Fruit fly (Drosophila melanogaster) whole organism, embryonic: Measurements from ENCODE around the gene Lmpt.
A peak's percentile ranks its signal among the peaks of the same experiment; 100 is the strongest.

ENCODE experiments used
- Atf-2 ChIP-seq: fragments of 200-800 bp; sonication (Bioruptor generic); optimal IDR thresholded peaks from 2 replicates; lab custom pipeline; 2016; ENCODE audit warnings: missing biosample characterization, missing genetic modification characterization
- CG10209 ChIP-seq: fragments of 200-800 bp; sonication (Bioruptor generic); optimal IDR thresholded peaks from 3 replicates; lab custom pipeline; 2017; ENCODE audit warnings: missing biosample characterization, mild to moderate bottlenecking, missing genetic modification characterization, missing genetic modification reagents
- CG10366 ChIP-seq: fragments of 200-800 bp; sonication (Bioruptor generic); IDR thresholded peaks from 2 replicates; pipeline ENCODE4 v1.3.6; 2022; ENCODE audit warnings: missing biosample characterization, missing genetic modification characterization
- CG11456 ChIP-seq: fragments of 200-800 bp; sonication (Bioruptor generic); IDR thresholded peaks from 3 replicates; pipeline ENCODE4 v1.3.6; 2022; ENCODE audit warnings: missing biosample characterization, missing genetic modification characterization
- CG11560 ChIP-seq: fragments of 200-800 bp; sonication (Bioruptor generic); IDR thresholded peaks from 3 replicates; pipeline ENCODE4 v1.3.6; 2022; ENCODE audit warnings: missing biosample characterization, missing genetic modification characterization
- CG1233 ChIP-seq: fragments of 200-800 bp; sonication (Bioruptor generic); optimal IDR thresholded peaks from 4 replicates; lab custom pipeline; 2018; ENCODE audit warnings: missing biosample characterization, mild to moderate bottlenecking, missing genetic modification characterization
- CG12391 ChIP-seq: fragments of 200-800 bp; sonication (Bioruptor generic); optimal IDR thresholded peaks from 3 replicates; lab custom pipeline; 2018; ENCODE audit warnings: missing biosample characterization, mild to moderate bottlenecking, missing genetic modification characterization, moderate library complexity
- CG13775 ChIP-seq: fragments of 200-800 bp; sonication (Bioruptor generic); optimal IDR thresholded peaks from 3 replicates; lab custom pipeline; 2017; ENCODE audit warnings: missing biosample characterization, mild to moderate bottlenecking, missing genetic modification characterization
- CG14965 ChIP-seq: fragments of 200-800 bp; sonication (Bioruptor generic); optimal IDR thresholded peaks from 2 replicates; lab custom pipeline; 2016; ENCODE audit warnings: missing biosample characterization, missing genetic modification characterization, borderline replicate concordance
- CG1603 ChIP-seq: fragments of 200-800 bp; sonication (Bioruptor generic); optimal IDR thresholded peaks from 2 replicates; lab custom pipeline; 2019; ENCODE audit warnings: missing biosample characterization, mild to moderate bottlenecking, missing genetic modification characterization, moderate library complexity
- CG16815 ChIP-seq: fragments of 200-800 bp; sonication (Bioruptor generic); optimal IDR thresholded peaks from 3 replicates; lab custom pipeline; 2017; ENCODE audit warnings: missing biosample characterization, mild to moderate bottlenecking, missing genetic modification characterization
- CG17912 ChIP-seq: fragments of 200-800 bp; sonication (Bioruptor generic); optimal IDR thresholded peaks from 2 replicates; lab custom pipeline; 2018; ENCODE audit warnings: missing biosample characterization, mild to moderate bottlenecking, missing genetic modification characterization
- CG18262 ChIP-seq: fragments of 200-800 bp; optimal IDR thresholded peaks from 3 replicates; lab custom pipeline; 2019; ENCODE audit warnings: missing biosample characterization, mild to moderate bottlenecking, missing genetic modification characterization, moderate library complexity
- CG2120 ChIP-seq: fragments of 200-800 bp; sonication (Bioruptor generic); optimal IDR thresholded peaks from 3 replicates; lab custom pipeline; 2016; ENCODE audit warnings: missing biosample characterization, missing genetic modification characterization
- CG2678 ChIP-seq: fragments of 200-800 bp; sonication (Bioruptor generic); optimal IDR thresholded peaks from 3 replicates; lab custom pipeline; 2019; ENCODE audit warnings: missing biosample characterization, mild to moderate bottlenecking, missing genetic modification characterization, moderate library complexity
- CG30403 ChIP-seq: fragments of 200-800 bp; sonication (Bioruptor generic); optimal IDR thresholded peaks from 3 replicates; lab custom pipeline; 2016; ENCODE audit warnings: missing biosample characterization, missing genetic modification characterization
- CG3163 ChIP-seq: fragments of 200-800 bp; sonication (Bioruptor generic); optimal IDR thresholded peaks from 3 replicates; lab custom pipeline; 2016; ENCODE audit warnings: missing biosample characterization, missing genetic modification characterization
- CG33557 ChIP-seq: fragments of 200-800 bp; sonication (Bioruptor generic); optimal IDR thresholded peaks from 2 replicates; lab custom pipeline; 2019; ENCODE audit warnings: missing biosample characterization, mild to moderate bottlenecking, missing genetic modification characterization, moderate library complexity
- CG34422 ChIP-seq: fragments of 200-800 bp; sonication (Bioruptor generic); IDR thresholded peaks from 3 replicates; pipeline ENCODE4 v1.3.6; 2022; ENCODE audit warnings: missing biosample characterization, missing genetic modification characterization
- CG3838 ChIP-seq: fragments of 200-800 bp; sonication (Bioruptor generic); optimal IDR thresholded peaks from 3 replicates; lab custom pipeline; 2016; ENCODE audit warnings: missing biosample characterization, missing genetic modification characterization
- CG4328 ChIP-seq: fragments of 200-800 bp; sonication (Bioruptor generic); optimal IDR thresholded peaks from 3 replicates; lab custom pipeline; 2017; ENCODE audit warnings: missing biosample characterization, missing genetic modification reagents, missing genetic modification characterization
- CG7839 ChIP-seq: fragments of 200-800 bp; sonication (Bioruptor generic); optimal IDR thresholded peaks from 3 replicates; lab custom pipeline; 2018; ENCODE audit warnings: missing biosample characterization, mild to moderate bottlenecking, missing genetic modification characterization, moderate library complexity
- CG8765 ChIP-seq: fragments of 200-800 bp; sonication (Bioruptor generic); IDR thresholded peaks from 2 replicates; pipeline ENCODE4 v1.3.6; 2022; ENCODE audit warnings: missing biosample characterization, missing genetic modification characterization
- CG9727 ChIP-seq: fragments of 200-800 bp; sonication (Bioruptor generic); optimal IDR thresholded peaks from 3 replicates; lab custom pipeline; 2017; ENCODE audit warnings: missing biosample characterization, mild to moderate bottlenecking, missing genetic modification characterization
- CG9797 ChIP-seq: fragments of 200-800 bp; sonication (Bioruptor generic); optimal IDR thresholded peaks from 3 replicates; lab custom pipeline; 2018; ENCODE audit warnings: missing biosample characterization, mild to moderate bottlenecking, missing genetic modification characterization
- CHES-1-like ChIP-seq: fragments of 200-800 bp; sonication (Bioruptor generic); optimal IDR thresholded peaks from 2 replicates; lab custom pipeline; 2016; ENCODE audit warnings: missing biosample characterization, missing genetic modification characterization
- CoRest ChIP-seq: fragments of 200-800 bp; sonication (Bioruptor generic); optimal IDR thresholded peaks from 3 replicates; lab custom pipeline; 2018; ENCODE audit warnings: missing biosample characterization, mild to moderate bottlenecking, missing genetic modification characterization, moderate library complexity
- Hsf ChIP-seq: fragments of 200-800 bp; sonication (Bioruptor generic); optimal IDR thresholded peaks from 3 replicates; lab custom pipeline; 2016; ENCODE audit warnings: missing biosample characterization, missing genetic modification characterization
- Med ChIP-seq: fragments of 200-800 bp; sonication (Bioruptor generic); peaks from one replicate; lab custom pipeline; 2016; ENCODE audit warnings: missing biosample characterization, missing genetic modification characterization, mild to moderate bottlenecking, inconsistent platforms, moderate library complexity
- Myb ChIP-seq: fragments of 200-800 bp; sonication (Bioruptor generic); optimal IDR thresholded peaks from 2 replicates; lab custom pipeline; 2016; ENCODE audit warnings: missing biosample characterization, missing genetic modification characterization
- Ravus ChIP-seq: fragments of 200-800 bp; sonication (Bioruptor generic); IDR thresholded peaks from 2 replicates; pipeline ENCODE4 v1.3.6; 2022; ENCODE audit warnings: missing biosample characterization, missing genetic modification characterization
- Sox102F ChIP-seq: fragments of 200-800 bp; sonication (Bioruptor generic); optimal IDR thresholded peaks from 2 replicates; lab custom pipeline; 2018; ENCODE audit warnings: missing biosample characterization, mild to moderate bottlenecking, missing genetic modification characterization, moderate library complexity
- Ssrp ChIP-seq: fragments of 200-800 bp; sonication (Bioruptor generic); optimal IDR thresholded peaks from 2 replicates; lab custom pipeline; 2018; ENCODE audit warnings: missing biosample characterization, mild to moderate bottlenecking, missing genetic modification characterization, moderate library complexity
- aop ChIP-seq: fragments of 200-800 bp; sonication (Bioruptor generic); IDR thresholded peaks from 2 replicates; pipeline ENCODE4 v1.3.6; 2022; ENCODE audit warnings: missing biosample characterization, missing genetic modification characterization
- ase ChIP-seq: fragments of 200-800 bp; sonication (Bioruptor generic); IDR thresholded peaks from 3 replicates; pipeline ENCODE4 v1.3.6; 2022; ENCODE audit warnings: missing biosample characterization, missing genetic modification characterization
- az2 ChIP-seq: fragments of 200-800 bp; sonication (Bioruptor generic); optimal IDR thresholded peaks from 3 replicates; lab custom pipeline; 2016; ENCODE audit warnings: missing biosample characterization, missing genetic modification characterization
- bab2 ChIP-seq: fragments of 200-800 bp; sonication (Bioruptor generic); optimal IDR thresholded peaks from 2 replicates; lab custom pipeline; 2016; ENCODE audit warnings: missing biosample characterization, missing genetic modification characterization
- cg ChIP-seq: fragments of 200-800 bp; sonication (Bioruptor generic); optimal IDR thresholded peaks from 3 replicates; lab custom pipeline; 2019; ENCODE audit warnings: missing biosample characterization, mild to moderate bottlenecking, missing genetic modification characterization, moderate library complexity
- chif ChIP-seq, 2 experiments: fragments of 200-800 bp; sonication (Bioruptor generic); optimal IDR thresholded peaks; 3 replicates each; lab custom pipeline; 2016; ENCODE audit warnings: missing biosample characterization in 2 of 2, missing genetic modification characterization in 2 of 2
- dati ChIP-seq: fragments of 200-800 bp; sonication (Bioruptor generic); IDR thresholded peaks from 2 replicates; pipeline ENCODE4 v1.3.6; 2022; ENCODE audit warnings: missing biosample characterization, missing genetic modification characterization
- dimm ChIP-seq: fragments of 200-800 bp; sonication (Bioruptor generic); IDR thresholded peaks from 2 replicates; pipeline ENCODE4 v1.3.6; 2022; ENCODE audit warnings: missing biosample characterization, missing genetic modification characterization
- dmrt11E ChIP-seq: fragments of 200-800 bp; sonication (Bioruptor generic); optimal IDR thresholded peaks from 3 replicates; lab custom pipeline; 2018; ENCODE audit warnings: missing biosample characterization, mild to moderate bottlenecking, missing genetic modification characterization, moderate library complexity
- dysf ChIP-seq: fragments of 200-800 bp; sonication (Bioruptor generic); IDR thresholded peaks from 3 replicates; pipeline ENCODE4 v1.3.6; 2022; ENCODE audit warnings: missing biosample characterization, missing genetic modification characterization
- esg ChIP-seq: fragments of 200-800 bp; sonication (Bioruptor generic); conservative IDR thresholded peaks from 2 replicates; pipeline ENCODE4 v1.3.6; 2022; ENCODE audit warnings: missing biosample characterization, missing genetic modification characterization
- ewg ChIP-seq: fragments of 200-800 bp; sonication (Bioruptor generic); optimal IDR thresholded peaks from 3 replicates; lab custom pipeline; 2017; ENCODE audit warnings: mild to moderate bottlenecking, missing biosample characterization, missing genetic modification reagents, missing genetic modification characterization
- fd96Cb ChIP-seq: fragments of 200-800 bp; sonication (Bioruptor generic); optimal IDR thresholded peaks from 2 replicates; lab custom pipeline; 2018; ENCODE audit warnings: missing biosample characterization, mild to moderate bottlenecking, missing genetic modification characterization, moderate library complexity
- gem ChIP-seq: fragments of 200-800 bp; sonication (Bioruptor generic); optimal IDR thresholded peaks from 2 replicates; lab custom pipeline; 2019; ENCODE audit warnings: missing biosample characterization, mild to moderate bottlenecking, missing genetic modification characterization, moderate library complexity
- lola ChIP-seq, 3 experiments: fragments of >200 bp in 2 of 3; fragments of 200-800 bp in 1 of 3; sonication (Bioruptor generic) in 1 of 3; optimal IDR thresholded peaks; 2 replicates each; lab custom pipeline; 2017 to 2019; ENCODE audit warnings: missing biosample characterization in 3 of 3, missing genetic modification characterization in 3 of 3, mild to moderate bottlenecking in 1 of 3, moderate library complexity in 1 of 3
- sens ChIP-seq: fragments of 200-800 bp; sonication (Bioruptor generic); peaks from one replicate; lab custom pipeline; 2016; ENCODE audit warnings: missing biosample characterization, missing genetic modification characterization
- slbo ChIP-seq: fragments of 200-800 bp; sonication (Bioruptor generic); IDR thresholded peaks from 2 replicates; pipeline ENCODE4 v1.3.6; 2022; ENCODE audit warnings: missing biosample characterization, missing genetic modification characterization
- unpg ChIP-seq: fragments of 200-800 bp; sonication (Bioruptor generic); optimal IDR thresholded peaks from 3 replicates; lab custom pipeline; 2018; ENCODE audit warnings: missing biosample characterization, mild to moderate bottlenecking, missing genetic modification characterization, moderate library complexity

The Lmpt gene

DNA sequence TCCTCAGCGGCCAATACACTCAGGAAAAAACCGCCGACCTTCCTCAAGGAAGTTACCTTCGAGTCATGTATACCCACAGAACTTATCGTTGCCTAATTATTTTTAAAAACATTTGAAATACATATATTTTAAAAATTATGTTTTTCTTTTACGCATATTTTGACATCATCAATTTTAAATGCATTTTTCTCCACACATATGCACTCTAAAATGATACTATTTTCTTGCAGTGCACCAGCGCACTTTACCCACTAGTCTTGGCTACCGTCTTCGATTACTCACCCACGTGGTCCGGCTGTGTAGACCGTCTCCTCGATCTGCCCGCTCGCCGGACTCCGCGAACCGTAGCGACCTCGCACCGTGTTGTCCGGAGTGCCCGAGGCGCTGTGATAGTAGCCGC lies 76.2 kb downstream of the Lmpt start:
- TF ChIP-seq CG9797 (GFP tag; lab: Kevin White, UChicago) (no peak), esg (GFP tag; lab: Robert Waterston, UW) (peak; percentile 21; the same call in 1 of the 2 replicates), CG1603 (tag; lab: Kevin White, UChicago) (peak; percentile 41), CG10366 (GFP tag; lab: Robert Waterston, UW) (0 out of 2 replicates have a peak, but pooled peaks have one; percentile 26), CG33557 (GFP tag; lab: Kevin White, UChicago) (peak; percentile 21), CG3163 (GFP tag; lab: Kevin White, UChicago) (no peak), CG18262 (tag; lab: Kevin White, UChicago) (peak; percentile 29), Ssrp (tag; lab: Kevin White, UChicago) (peak; percentile 23), lola (GFP tag; optimal IDR thresholded peaks at IDR 0.05; lab: Kevin White, UChicago) (peak in 1 of 3 experiments; percentile 37), CG34422 (GFP tag; lab: Robert Waterston, UW) (no peak), CG16815 (GFP tag; lab: Kevin White, UChicago) (peak; percentile 21), gem (tag; lab: Kevin White, UChicago) (peak; percentile 60), CG1233 (GFP tag; lab: Kevin White, UChicago) (peak; percentile 39), Sox102F (peak; percentile 3), CG3838 (GFP tag; lab: Kevin White, UChicago) (no peak), CG10209 (GFP tag; lab: Kevin White, UChicago) (peak; percentile 25), aop (GFP tag; lab: Robert Waterston, UW) (no peak), CG17912 (GFP tag; lab: Kevin White, UChicago) (no peak), Hsf (peak; percentile 15), fd96Cb (no peak), CG13775 (GFP tag; lab: Kevin White, UChicago) (peak; percentile 7), ase (GFP tag; lab: Robert Waterston, UW) (no peak), Atf-2 (GFP tag; lab: Kevin White, UChicago) (no peak), CG12391 (tag; lab: Kevin White, UChicago) (peak; percentile 21), dmrt11E (tag; lab: Kevin White, UChicago) (peak; percentile 43), Ravus (GFP tag; lab: Robert Waterston, UW) (no peak), az2 (GFP tag; lab: Kevin White, UChicago) (peak; percentile 13), CG11456 (no peak), CG4328 (no peak), CHES-1-like (GFP tag; lab: Kevin White, UChicago) (no peak), CG30403 (GFP tag; lab: Kevin White, UChicago) (peak; percentile 36), CG7839 (tag; lab: Kevin White, UChicago) (peak; percentile 42), Myb (GFP tag; lab: Kevin White, UChicago) (peak; percentile 6), CG11560 (tag; lab: Robert Waterston, UW) (no peak), dimm (GFP tag; lab: Robert Waterston, UW) (no peak), CG14965 (no peak), slbo (GFP tag; lab: Robert Waterston, UW) (peak; percentile 21; the same call in 1 of the 2 replicates), bab2 (peak; percentile 29), cg (GFP tag; lab: Kevin White, UChicago) (no peak), dati (GFP tag; lab: Robert Waterston, UW) (no peak), CG8765 (GFP tag; lab: Robert Waterston, UW) (no peak), sens (GFP tag; lab: Kevin White, UChicago) (peak; percentile 31), dysf (GFP tag; lab: Robert Waterston, UW) (0 out of 3 replicates have a peak, but pooled peaks have one; percentile 34), CoRest (tag; lab: Kevin White, UChicago) (peak; percentile 41), CG9727 (GFP tag; lab: Kevin White, UChicago) (peak; percentile 21), CG2678 (tag; lab: Kevin White, UChicago) (peak; percentile 50), unpg (GFP tag; lab: Kevin White, UChicago) (peak; percentile 40), CG2120 (GFP tag; lab: Kevin White, UChicago) (peak; percentile 13), Med (GFP tag; lab: Kevin White, UChicago) (peak; percentile 79), chif (GFP tag; optimal IDR thresholded peaks at IDR 0.05; lab: Kevin White, UChicago) (peak in 1 of 2 experiments; percentile 55), ewg (GFP tag; lab: Kevin White, UChicago) (peak; percentile 4)
